Fruit fly (Drosophila melanogaster) whole organism, prepupa: ENCODE data around the gene CG15446.

Source experiments
- Blimp-1 ChIP-seq: fragments of 200-800 bp; sonication (Bioruptor generic); optimal IDR thresholded peaks from 3 replicates; lab custom pipeline; 2017; ENCODE audit warnings: missing biosample characterization, missing genetic modification characterization, mild to moderate bottlenecking, moderate library complexity, missing genetic modification reagents
- CG10631 ChIP-seq: fragments of 200-800 bp; sonication (Bioruptor generic); optimal IDR thresholded peaks from 2 replicates; lab custom pipeline; 2016; ENCODE audit warnings: missing biosample characterization, missing genetic modification characterization
- CG10669 ChIP-seq: fragments of 200-800 bp; sonication (Bioruptor generic); optimal IDR thresholded peaks from 3 replicates; lab custom pipeline; 2018; ENCODE audit warnings: missing biosample characterization, mild to moderate bottlenecking, missing genetic modification characterization, moderate library complexity
- CG11902 ChIP-seq: fragments of 200-800 bp; sonication (Bioruptor generic); optimal IDR thresholded peaks from 3 replicates; lab custom pipeline; 2016; ENCODE audit warnings: missing biosample characterization, missing genetic modification characterization
- CG15336 ChIP-seq: fragments of 200-800 bp; sonication (Bioruptor generic); IDR thresholded peaks from 2 replicates; pipeline ENCODE4 v1.3.6; 2022; ENCODE audit warnings: missing biosample characterization, missing genetic modification characterization
- CG1621 ChIP-seq: fragments of 200-800 bp; sonication (Bioruptor generic); optimal IDR thresholded peaks from 3 replicates; lab custom pipeline; 2018; ENCODE audit warnings: missing biosample characterization, mild to moderate bottlenecking, missing genetic modification characterization
- CG16779 ChIP-seq: fragments of 200-800 bp; sonication (Bioruptor generic); optimal IDR thresholded peaks from 3 replicates; lab custom pipeline; 2017; ENCODE audit warnings: missing biosample characterization, mild to moderate bottlenecking, missing genetic modification characterization
- CG3032 ChIP-seq: fragments of 200-800 bp; optimal IDR thresholded peaks from 2 replicates; lab custom pipeline; 2019; ENCODE audit warnings: missing biosample characterization, mild to moderate bottlenecking, missing genetic modification characterization, moderate library complexity
- CG31627 ChIP-seq: fragments of 200-800 bp; sonication (Bioruptor generic); optimal IDR thresholded peaks from 3 replicates; lab custom pipeline; 2016; ENCODE audit warnings: missing biosample characterization, missing genetic modification characterization
- CG3919 ChIP-seq: fragments of 200-800 bp; sonication (Bioruptor generic); optimal IDR thresholded peaks from 3 replicates; lab custom pipeline; 2016; ENCODE audit warnings: missing biosample characterization, missing genetic modification characterization
- CG4318 ChIP-seq: fragments of 200-800 bp; sonication (Bioruptor generic); optimal IDR thresholded peaks from 3 replicates; lab custom pipeline; 2017; ENCODE audit warnings: missing biosample characterization, mild to moderate bottlenecking, missing genetic modification characterization
- CG6163 ChIP-seq: fragments of 200-800 bp; sonication (Bioruptor generic); IDR thresholded peaks from 3 replicates; pipeline ENCODE4 v1.3.6; 2022; ENCODE audit warnings: missing biosample characterization, missing genetic modification characterization
- CG6276 ChIP-seq: fragments of 200-800 bp; sonication (Bioruptor generic); optimal IDR thresholded peaks from 2 replicates; lab custom pipeline; 2017; ENCODE audit warnings: missing biosample characterization, mild to moderate bottlenecking, missing genetic modification characterization
- CG6854 ChIP-seq: fragments of 200-800 bp; sonication (Bioruptor generic); optimal IDR thresholded peaks from 2 replicates; lab custom pipeline; 2017; ENCODE audit warnings: missing biosample characterization, mild to moderate bottlenecking, missing genetic modification characterization
- CG8119 ChIP-seq: fragments of 200-800 bp; sonication (Bioruptor generic); IDR thresholded peaks from 3 replicates; pipeline ENCODE4 v1.3.6; 2022; ENCODE audit warnings: missing biosample characterization, missing genetic modification characterization
- CG8319 ChIP-seq: fragments of 200-800 bp; sonication (Bioruptor generic); optimal IDR thresholded peaks from 3 replicates; lab custom pipeline; 2016; ENCODE audit warnings: missing biosample characterization, missing genetic modification characterization
- CG9139 ChIP-seq: fragments of 200-800 bp; sonication (Bioruptor generic); optimal IDR thresholded peaks from 3 replicates; lab custom pipeline; 2017; ENCODE audit warnings: missing biosample characterization, mild to moderate bottlenecking, missing genetic modification characterization
- Eip78C ChIP-seq: fragments of 200-800 bp; sonication (Bioruptor generic); peaks from one replicate; lab custom pipeline; 2016; ENCODE audit warnings: missing biosample characterization, missing genetic modification characterization
- Eip93F ChIP-seq: fragments of 200-800 bp; sonication (Bioruptor generic); optimal IDR thresholded peaks from 2 replicates; lab custom pipeline; 2016; ENCODE audit warnings: missing biosample characterization, mild to moderate bottlenecking, missing genetic modification characterization
- Ets21C ChIP-seq: fragments of 200-800 bp; sonication (Bioruptor generic); optimal IDR thresholded peaks from 3 replicates; lab custom pipeline; 2016; ENCODE audit warnings: missing biosample characterization, missing genetic modification characterization
- Ets96B ChIP-seq: fragments of 200-800 bp; optimal IDR thresholded peaks from 2 replicates; lab custom pipeline; 2019; ENCODE audit warnings: missing biosample characterization, mild to moderate bottlenecking, missing genetic modification characterization, moderate library complexity
- Hr38 ChIP-seq: sonication (Bioruptor generic); optimal IDR thresholded peaks from 2 replicates; lab custom pipeline; 2016; ENCODE audit warnings: missing biosample characterization, missing genetic modification characterization
- Hr39 ChIP-seq: fragments of 200-800 bp; sonication (Bioruptor generic); optimal IDR thresholded peaks from 2 replicates; lab custom pipeline; 2016; ENCODE audit warnings: missing biosample characterization, missing genetic modification characterization
- Lpt ChIP-seq: fragments of 200-800 bp; sonication (Bioruptor generic); optimal IDR thresholded peaks from 3 replicates; lab custom pipeline; 2016; ENCODE audit warnings: missing biosample characterization, missing genetic modification characterization
- Met ChIP-seq: fragments of 200-800 bp; sonication (Bioruptor generic); optimal IDR thresholded peaks from 3 replicates; lab custom pipeline; 2016; ENCODE audit warnings: missing biosample characterization, missing genetic modification characterization
- Smox ChIP-seq: fragments of 200-800 bp; sonication (Bioruptor generic); optimal IDR thresholded peaks from 3 replicates; lab custom pipeline; 2016; ENCODE audit warnings: missing biosample characterization, missing genetic modification characterization
- Sox102F ChIP-seq: fragments of 200-800 bp; sonication (Bioruptor generic); optimal IDR thresholded peaks from 2 replicates; lab custom pipeline; 2016; ENCODE audit warnings: missing biosample characterization, mild to moderate bottlenecking, missing genetic modification characterization
- achi ChIP-seq: fragments of 200-800 bp; sonication (Bioruptor generic); optimal IDR thresholded peaks from 3 replicates; lab custom pipeline; 2016; ENCODE audit warnings: missing biosample characterization, missing genetic modification characterization
- cyc ChIP-seq: fragments of 200-800 bp; sonication (Bioruptor generic); optimal IDR thresholded peaks from 3 replicates; lab custom pipeline; 2016; ENCODE audit warnings: missing biosample characterization, missing genetic modification characterization
- dac ChIP-seq: fragments of 200-800 bp; sonication (Bioruptor generic); optimal IDR thresholded peaks from 2 replicates; lab custom pipeline; 2017; ENCODE audit warnings: missing biosample characterization, mild to moderate bottlenecking, missing genetic modification characterization
- dsx ChIP-seq: fragments of 200-800 bp; optimal IDR thresholded peaks from 3 replicates; lab custom pipeline; 2019; ENCODE audit warnings: missing biosample characterization, mild to moderate bottlenecking, missing genetic modification characterization, moderate library complexity; ENCODE audit not compliant: poor library complexity, severe bottlenecking
- eg ChIP-seq: fragments of 200-800 bp; sonication (Bioruptor generic); IDR thresholded peaks from 3 replicates; pipeline ENCODE4 v1.3.6; 2022; ENCODE audit warnings: missing biosample characterization, missing genetic modification characterization
- esn ChIP-seq: fragments of 200-800 bp; sonication (Bioruptor generic); optimal IDR thresholded peaks from 2 replicates; lab custom pipeline; 2016; ENCODE audit warnings: missing biosample characterization, mild to moderate bottlenecking, missing genetic modification characterization, moderate library complexity
- fd59A ChIP-seq: fragments of 200-800 bp; sonication (Bioruptor generic); optimal IDR thresholded peaks from 2 replicates; lab custom pipeline; 2017; ENCODE audit warnings: missing biosample characterization, mild to moderate bottlenecking, missing genetic modification characterization, missing genetic modification reagents
- fd85E ChIP-seq: fragments of 200-800 bp; sonication (Bioruptor generic); optimal IDR thresholded peaks from 3 replicates; lab custom pipeline; 2016; ENCODE audit warnings: missing biosample characterization, missing genetic modification characterization
- fkh ChIP-seq: fragments of 200-800 bp; sonication (Bioruptor generic); optimal IDR thresholded peaks from 3 replicates; lab custom pipeline; 2017; ENCODE audit warnings: missing biosample characterization, mild to moderate bottlenecking, missing genetic modification characterization, moderate library complexity
- lz ChIP-seq: fragments of 200-800 bp; sonication (Bioruptor generic); optimal IDR thresholded peaks from 3 replicates; lab custom pipeline; 2016; ENCODE audit warnings: missing biosample characterization, missing genetic modification characterization
- net ChIP-seq: fragments of 200-800 bp; sonication (Bioruptor generic); optimal IDR thresholded peaks from 3 replicates; lab custom pipeline; 2016; ENCODE audit warnings: missing biosample characterization, missing genetic modification characterization
- spab ChIP-seq: fragments of 200-800 bp; sonication (Bioruptor generic); optimal IDR thresholded peaks from 2 replicates; lab custom pipeline; 2017; ENCODE audit warnings: missing biosample characterization, mild to moderate bottlenecking, missing genetic modification characterization, missing genetic modification reagents
- ss ChIP-seq, 2 experiments: fragments of 200-800 bp; sonication (Bioruptor generic); optimal IDR thresholded peaks; 2 replicates in 1 of 2; 3 replicates in 1 of 2; lab custom pipeline; 2017 to 2018; ENCODE audit warnings: mild to moderate bottlenecking in 2 of 2, missing biosample characterization in 2 of 2, missing genetic modification characterization in 2 of 2, moderate library complexity in 1 of 2
- svp ChIP-seq: fragments of 200-800 bp; sonication (Bioruptor generic); peaks from one replicate; lab custom pipeline; 2016; ENCODE audit warnings: missing biosample characterization, missing genetic modification characterization
- topi ChIP-seq: fragments of 200-800 bp; sonication (Bioruptor generic); optimal IDR thresholded peaks from 3 replicates; lab custom pipeline; 2016; ENCODE audit warnings: missing biosample characterization, missing genetic modification characterization
- vri ChIP-seq: fragments of 200-800 bp; sonication (Bioruptor generic); optimal IDR thresholded peaks from 3 replicates; lab custom pipeline; 2016; ENCODE audit warnings: missing biosample characterization, mild to moderate bottlenecking, missing genetic modification characterization

The CG15446 gene

dm6 chrX:21067908-21068307, 34.1 kb downstream of the CG15446 start (continued):
- TF ChIP-seq CG6163 (GFP tag; lab: Robert Waterston, UW), result peak; percentile 52; the same call in 2 of the 3 replicates

- peak; percentile 1 for TF ChIP-seq Hr39 (GFP tag; lab: Kevin White, UChicago)
- no peak for TF ChIP-seq Sox102F
- TF ChIP-seq CG8119, result peak; percentile 13; the same call in 1 of the 3 replicates
- TF ChIP-seq fd59A (GFP tag; lab: Kevin White, UChicago), result no peak
- peak; percentile 53; the same call in 1 of the 3 replicates for TF ChIP-seq eg (GFP tag; lab: Robert Waterston, UW)
- TF ChIP-seq vri (GFP tag; lab: Kevin White, UChicago), result peak; percentile 16
- peak; percentile 49 for TF ChIP-seq CG6163 (GFP tag; lab: Robert Waterston, UW)
- TF ChIP-seq topi (GFP tag; lab: Kevin White, UChicago), result no peak
- peak; percentile 12; the same call in 1 of the 2 replicates for TF ChIP-seq CG15336
These were observed 34.5 kb downstream of the CG15446 start, which contains the start of gene CG32512 for dm6 chrX:21067474-21067873. TSS of gene CG32512 (minus strand) at chrX:21067540.

- TF ChIP-seq CG10669 (GFP tag; lab: Kevin White, UChicago), result no peak
- no peak for TF ChIP-seq CG6163 (GFP tag; lab: Robert Waterston, UW)
- no peak for TF ChIP-seq Lpt
- TF ChIP-seq Smox (GFP tag; lab: Kevin White, UChicago), result no peak
- TF ChIP-seq Eip78C, result peak; percentile 10
- no peak for TF ChIP-seq Blimp-1
- no peak for TF ChIP-seq Ets21C (GFP tag; lab: Kevin White, UChicago)
- no peak for TF ChIP-seq fd59A (GFP tag; lab: Kevin White, UChicago)
- TF ChIP-seq spab (GFP tag; lab: Kevin White, UChicago), result no peak
- TF ChIP-seq achi (GFP tag; lab: Kevin White, UChicago), result no peak
- no peak for TF ChIP-seq CG8319 (GFP tag; lab: Kevin White, UChicago)
- no peak for TF ChIP-seq CG11902 (GFP tag; lab: Kevin White, UChicago)
- TF ChIP-seq CG8119, result no peak
- TF ChIP-seq svp (GFP tag; lab: Kevin White, UChicago), result peak; percentile 38
- TF ChIP-seq fd85E (GFP tag; lab: Kevin White, UChicago), result no peak
- peak; percentile 65 for TF ChIP-seq fkh
- TF ChIP-seq Hr38, result no peak
- no peak for TF ChIP-seq cyc (GFP tag; lab: Kevin White, UChicago)
- no peak for TF ChIP-seq Met (GFP tag; lab: Kevin White, UChicago)
- TF ChIP-seq eg (GFP tag; lab: Robert Waterston, UW), result no peak
- no peak for TF ChIP-seq lz (GFP tag; lab: Kevin White, UChicago)
- TF ChIP-seq Ets96B (tag; lab: Kevin White, UChicago), result no peak
- no peak for TF ChIP-seq Eip93F (GFP tag; lab: Kevin White, UChicago)
- TF ChIP-seq, all 60 proteins: peak for 3
These were observed 36.2 kb downstream of the CG15446 start for dm6 chrX:21065775-21066174.

- peak; percentile 85 for TF ChIP-seq CG16779 (tag; lab: Kevin White, UChicago)
- TF ChIP-seq esn (GFP tag; lab: Kevin White, UChicago), result peak; percentile 97
- peak; percentile 92 for TF ChIP-seq CG11902 (GFP tag; lab: Kevin White, UChicago)
- peak; percentile 97 for TF ChIP-seq topi (GFP tag; lab: Kevin White, UChicago)
- TF ChIP-seq dsx (GFP tag; lab: Kevin White, UChicago), result peak; percentile 67
- peak; percentile 81 for TF ChIP-seq CG9139 (GFP tag; lab: Kevin White, UChicago)
- TF ChIP-seq ss (GFP tag; optimal IDR thresholded peaks at IDR 0.05; lab: Kevin White, UChicago), result peak; percentile 72 to 79
- peak; percentile 95 for TF ChIP-seq vri (GFP tag; lab: Kevin White, UChicago)
- peak; percentile 83 for TF ChIP-seq Lpt
- peak; percentile 96 for TF ChIP-seq Sox102F
- peak; percentile 75 for TF ChIP-seq CG3032
- peak; percentile 93 for TF ChIP-seq eg (GFP tag; lab: Robert Waterston, UW)
- TF ChIP-seq CG10631 (GFP tag; lab: Kevin White, UChicago), result peak; percentile 82
- peak; percentile 98 for TF ChIP-seq svp (GFP tag; lab: Kevin White, UChicago)
- TF ChIP-seq Ets21C (GFP tag; lab: Kevin White, UChicago), result peak; percentile 96
- peak; percentile 84 for TF ChIP-seq CG1621 (tag; lab: Kevin White, UChicago)
- TF ChIP-seq net (GFP tag; lab: Kevin White, UChicago), result peak; percentile 91
- peak; percentile 75 for TF ChIP-seq Ets96B (tag; lab: Kevin White, UChicago)
- peak; percentile 95 for TF ChIP-seq CG6854 (GFP tag; lab: Kevin White, UChicago)
- peak; percentile 11 for TF ChIP-seq fkh
- peak; percentile 97 for TF ChIP-seq Hr39 (GFP tag; lab: Kevin White, UChicago)
- peak; percentile 78 for TF ChIP-seq spab (GFP tag; lab: Kevin White, UChicago)
- peak; percentile 80 for TF ChIP-seq CG6276 (GFP tag; lab: Kevin White, UChicago)
- TF ChIP-seq dac (GFP tag; lab: Kevin White, UChicago), result peak; percentile 60
- peak; percentile 87 for TF ChIP-seq achi (GFP tag; lab: Kevin White, UChicago)
- TF ChIP-seq CG8119, result peak; percentile 90
- peak; percentile 65 for TF ChIP-seq CG4318 (GFP tag; lab: Kevin White, UChicago)
- TF ChIP-seq CG3919 (GFP tag; lab: Kevin White, UChicago), result peak; percentile 92
- TF ChIP-seq Met (GFP tag; lab: Kevin White, UChicago), result peak; percentile 96
- peak; percentile 98 for TF ChIP-seq CG31627
These were observed 37.1 kb downstream of the CG15446 start for dm6 chrX:21064927-21065326.
